Worm (Caenorhabditis elegans): ENCODE data around the gene rmd-2.

Gene rmd-2

DNA sequence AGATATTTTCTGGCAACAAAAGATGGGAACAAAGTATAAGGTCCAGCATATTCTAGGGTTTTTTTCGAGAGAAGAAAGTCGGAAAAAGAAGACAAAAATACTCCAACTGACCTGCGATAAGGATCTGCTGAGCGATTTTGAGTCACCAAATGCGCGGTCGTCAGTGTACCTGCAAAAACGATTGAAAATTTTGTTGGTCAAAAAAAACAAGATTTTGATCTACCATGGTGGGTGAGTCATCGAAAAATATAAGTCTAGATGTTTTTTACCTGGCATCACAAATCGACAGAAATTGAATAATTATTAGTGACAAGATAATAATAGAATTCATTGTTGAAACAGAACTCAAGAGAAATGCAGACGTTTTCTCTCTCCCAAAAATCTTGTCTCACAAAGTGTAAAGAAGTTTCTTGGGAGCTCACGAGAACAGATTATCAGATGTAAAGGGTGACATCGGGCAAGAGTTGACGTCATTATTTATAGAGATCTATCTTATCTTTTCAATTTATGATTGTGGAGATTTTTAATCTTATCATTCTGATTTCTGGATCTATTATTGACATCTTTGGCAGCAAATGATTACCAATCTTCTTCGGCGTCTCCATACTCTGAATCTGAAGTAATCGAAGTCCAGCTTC lies 731 bp downstream of the rmd-2 start:
- TF ChIP-seq sdc-2 (tag; optimal IDR thresholded peaks at IDR 0.05) (no peak), zip-5 (tag; optimal IDR thresholded peaks at IDR 0.05) (no peak), sox-2 (GFP tag; IDR thresholded peaks at IDR 0.05) (no peak), pha-2 (tag; optimal IDR thresholded peaks at IDR 0.05) (no peak), pros-1 (tag; optimal IDR thresholded peaks at IDR 0.05) (no peak), lim-6 (tag; optimal IDR thresholded peaks at IDR 0.05) (no peak), fkh-6 (tag; optimal IDR thresholded peaks at IDR 0.05) (no peak), ceh-9 (tag; optimal IDR thresholded peaks at IDR 0.05) (no peak), T23F11.4 (GFP tag; optimal IDR thresholded peaks at IDR 0.05) (no peak), gmeb-2 (tag; optimal IDR thresholded peaks at IDR 0.05) (no peak), ceh-19 (GFP tag; optimal IDR thresholded peaks at IDR 0.05) (no peak), ttx-3 (tag; optimal IDR thresholded peaks at IDR 0.05) (no peak), nhr-11 (tag; optimal IDR thresholded peaks at IDR 0.05) (no peak)

DNA sequence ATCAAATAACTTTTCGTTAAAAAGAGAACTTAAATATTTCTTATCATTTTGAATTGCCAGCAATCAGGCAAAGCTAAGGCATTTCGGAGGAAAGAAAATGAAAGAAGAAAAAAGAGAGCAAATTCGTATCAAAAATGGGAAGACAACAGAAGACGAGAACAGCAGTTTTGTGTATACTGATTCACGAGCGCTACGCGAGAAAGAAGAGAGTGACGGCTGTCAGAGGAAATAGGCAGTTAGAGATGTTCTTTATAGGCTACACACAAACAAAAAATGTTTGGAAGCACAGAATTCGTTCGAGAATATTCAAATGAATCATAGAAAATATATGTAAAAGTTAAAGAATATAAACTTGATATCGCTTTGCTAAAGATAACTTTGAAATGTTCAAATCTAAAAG lies 1.3 kb downstream of the rmd-2 start:
- TF ChIP-seq nhr-232 (tag; optimal IDR thresholded peaks at IDR 0.05) (no peak), unc-86 (tag; optimal IDR thresholded peaks at IDR 0.05) (no peak), che-1 (tag; optimal IDR thresholded peaks at IDR 0.05) (no peak)

DNA sequence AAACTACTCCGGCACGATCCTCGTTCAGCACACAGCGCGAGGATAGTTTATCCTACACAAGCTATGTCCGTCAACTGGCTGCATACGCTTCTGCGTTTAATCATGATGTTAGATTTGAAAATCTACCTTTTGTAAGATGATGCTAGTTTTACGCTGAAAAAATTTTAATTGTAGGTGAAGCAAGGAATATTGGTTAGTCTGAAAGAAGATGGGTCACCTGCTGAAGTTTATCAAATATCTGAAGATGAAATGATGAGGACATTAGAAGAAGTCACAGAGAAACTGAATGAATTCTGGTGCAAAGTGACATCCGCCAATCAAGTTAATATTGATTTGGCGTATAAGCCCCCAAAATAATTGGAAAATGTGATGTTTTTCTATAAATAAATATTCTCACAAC lies 2.5 kb downstream of the rmd-2 start:
- TF ChIP-seq ref-2 (tag; optimal IDR thresholded peaks at IDR 0.05) (no peak), npax-4 (tag; optimal IDR thresholded peaks at IDR 0.05) (no peak), ceh-34 (tag; optimal IDR thresholded peaks at IDR 0.05) (no peak)

DNA sequence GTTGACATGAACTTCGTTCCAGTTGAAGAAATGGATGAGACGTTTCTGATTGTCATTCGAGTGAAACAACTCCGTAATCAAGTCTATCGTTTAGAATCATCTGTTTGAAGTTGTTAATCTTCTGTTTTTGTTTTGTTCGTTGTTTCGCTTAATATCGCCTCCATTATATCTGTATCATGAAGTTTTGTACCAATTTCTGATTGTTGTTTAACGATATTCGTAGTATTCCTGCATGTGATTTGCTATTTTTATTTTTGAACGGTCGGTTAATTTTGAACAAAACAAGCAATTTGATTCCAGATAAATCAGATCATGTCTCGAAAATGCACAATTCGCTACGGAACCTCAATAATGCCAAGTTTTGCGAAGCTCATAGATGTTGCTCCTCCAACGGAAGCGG lies 3.5 kb downstream of the rmd-2 start, which contains the start of gene C27H6.9:
TSS of gene C27H6.9 (plus strand) at position 301 of the 400 bp plus-strand sequence.
- TF ChIP-seq dmd-4 (tag; optimal IDR thresholded peaks at IDR 0.05; ENCODE audit: borderline replicate concordance) (no peak), gmeb-2 (tag; optimal IDR thresholded peaks at IDR 0.05) (no peak), sox-2 (GFP tag; IDR thresholded peaks at IDR 0.05) (no peak), unc-3 (GFP tag; conservative IDR thresholded peaks at IDR 0.05) (no peak), unc-3 (tag; optimal IDR thresholded peaks at IDR 0.05) (no peak), madf-2 (tag; optimal IDR thresholded peaks at IDR 0.05) (no peak), ceh-30 (tag; optimal IDR thresholded peaks at IDR 0.05) (no peak), C38D4.7 (GFP tag; optimal IDR thresholded peaks at IDR 0.05) (no peak), nfya-1 (tag; optimal IDR thresholded peaks at IDR 0.05) (no peak), sdc-2 (tag; optimal IDR thresholded peaks at IDR 0.05) (no peak), tbx-2 (tag; optimal IDR thresholded peaks at IDR 0.05) (no peak), elt-2 (tag; optimal IDR thresholded peaks at IDR 0.05) (no peak)

DNA sequence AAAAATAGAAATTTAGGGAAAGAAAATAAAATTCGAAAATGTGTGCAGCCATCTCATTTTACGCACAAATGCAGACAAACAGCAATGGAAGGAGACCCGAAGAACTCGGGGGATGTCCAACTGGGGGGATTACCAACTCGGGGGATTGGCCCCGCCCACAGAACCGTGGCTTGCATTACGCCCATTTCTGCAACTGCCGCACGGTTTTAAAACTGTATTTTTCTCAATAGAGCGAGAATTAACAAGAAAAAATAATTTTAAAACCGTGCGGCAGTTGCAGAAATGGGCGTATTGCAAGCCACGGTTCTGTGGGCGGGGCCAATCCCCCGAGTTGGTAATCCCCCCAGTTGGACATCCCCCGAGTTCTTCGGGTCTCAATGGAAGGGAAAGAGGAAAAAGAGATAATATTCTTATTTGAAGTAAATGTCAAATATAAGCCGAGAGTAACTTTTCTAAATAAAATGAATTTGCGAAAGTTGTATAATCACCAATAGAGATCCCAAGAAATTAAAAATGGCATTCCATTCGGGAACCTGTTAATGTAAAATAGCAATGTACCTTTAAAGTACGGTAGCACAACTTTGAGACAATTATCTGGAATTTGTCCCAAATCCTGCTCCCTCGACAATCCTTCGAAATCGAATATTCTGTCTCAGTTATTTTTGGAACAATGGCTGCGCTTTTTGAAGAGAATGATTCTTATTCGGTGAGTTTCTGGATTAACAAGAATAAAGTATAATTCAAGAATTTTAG lies 5.2 kb downstream of the rmd-2 start, which contains the start of the genes ruvb-1 and tofu-1:
TSS of gene ruvb-1 (minus strand) at position 72 of the 753 bp plus-strand sequence.
TSS of gene tofu-1 (plus strand) at position 417 of the 753 bp plus-strand sequence.
- TF ChIP-seq unc-42 (tag; optimal IDR thresholded peaks at IDR 0.05) (peak; percentile 51), ref-2 (tag; optimal IDR thresholded peaks at IDR 0.05) (peak; percentile 92), ets-4 (tag; optimal IDR thresholded peaks at IDR 0.05) (peak; percentile 75), pqm-1 (tag; optimal IDR thresholded peaks at IDR 0.05) (peak; percentile 40), pros-1 (tag; optimal IDR thresholded peaks at IDR 0.05) (peak; percentile 8), ceh-31 (tag; optimal IDR thresholded peaks at IDR 0.05) (peak; percentile 96), ceh-34 (tag; optimal IDR thresholded peaks at IDR 0.05) (peak; percentile 40), ceh-2 (tag; optimal IDR thresholded peaks at IDR 0.05) (peak; percentile 81), C08G9.2 (tag; optimal IDR thresholded peaks at IDR 0.05) (peak; percentile 77), tbx-7 (tag; optimal IDR thresholded peaks at IDR 0.05) (peak; percentile 63), fax-1 (tag; optimal IDR thresholded peaks at IDR 0.05) (peak; percentile 61), hlh-8 (tag; optimal IDR thresholded peaks at IDR 0.05) (peak; percentile 70), dmd-4 (tag; optimal IDR thresholded peaks at IDR 0.05; ENCODE audit: borderline replicate concordance) (peak; percentile 70), madf-2 (tag; optimal IDR thresholded peaks at IDR 0.05) (peak; percentile 16), ceh-14 (tag; optimal IDR thresholded peaks at IDR 0.05) (peak; percentile 89), ceh-18 (tag; optimal IDR thresholded peaks at IDR 0.05) (peak; percentile 20), ztf-16 (tag; optimal IDR thresholded peaks at IDR 0.05) (peak; percentile 13), zip-5 (tag; optimal IDR thresholded peaks at IDR 0.05) (peak; percentile 32), lim-6 (tag; optimal IDR thresholded peaks at IDR 0.05) (peak; percentile 70), rnt-1 (tag; optimal IDR thresholded peaks at IDR 0.05) (peak; percentile 72), nfya-1 (tag; optimal IDR thresholded peaks at IDR 0.05) (peak; percentile 26), tbx-2 (tag; optimal IDR thresholded peaks at IDR 0.05) (peak; percentile 94), F13H6.1 (tag; optimal IDR thresholded peaks at IDR 0.05) (peak; percentile 70)
